Fruit fly (Drosophila melanogaster): ENCODE measurements around the gene Lamtor3.

DNA sequence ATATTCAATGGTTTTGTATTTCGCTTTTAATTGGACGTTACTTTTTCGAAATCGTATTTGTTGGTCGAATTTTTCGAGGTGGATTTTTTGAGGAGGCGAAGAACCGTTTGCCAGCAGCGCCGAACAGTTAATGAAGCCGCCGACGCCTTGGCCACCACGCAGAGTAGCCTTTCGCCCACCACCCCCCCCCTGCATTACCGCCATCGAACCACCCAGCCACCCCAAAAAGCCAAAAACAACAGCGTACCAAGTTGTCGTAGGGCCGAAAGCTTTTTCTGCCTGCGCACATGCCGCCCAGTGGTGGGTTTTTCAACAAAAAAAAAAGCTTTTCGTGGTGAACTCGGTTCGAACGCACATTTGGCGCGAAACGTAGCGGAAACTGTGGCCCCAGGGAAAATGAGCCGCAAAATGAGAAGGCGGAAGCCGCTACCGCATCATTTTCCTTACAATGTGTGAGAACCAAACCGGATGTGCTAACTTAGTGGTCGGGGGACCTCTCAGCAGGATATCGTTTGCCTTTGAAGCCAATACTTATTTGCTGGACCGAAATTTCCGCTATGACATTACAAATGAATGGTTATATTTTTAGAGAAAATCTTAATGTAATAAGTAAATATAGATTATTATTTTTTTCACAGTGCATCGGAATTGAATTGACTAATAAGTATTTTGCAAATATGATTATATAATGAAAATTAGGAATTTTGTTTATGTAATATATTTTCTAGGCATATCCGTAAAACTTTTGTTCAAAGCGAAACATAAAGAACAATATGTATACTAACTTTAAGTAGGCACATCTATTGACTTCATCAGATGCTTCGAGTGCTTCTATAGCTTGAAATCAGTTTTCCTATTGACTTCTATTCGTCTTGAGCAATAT is 47.8 kb upstream of the Lamtor3 start, which contains the start of the genes Dif and CG5043:
- TF ChIP-seq CTCF (optimal IDR thresholded peaks at IDR 0.05) = no peak
- no peak for TF ChIP-seq CG8478 (optimal IDR thresholded peaks at IDR 0.05)

Data from S2 (cell line).